Worm (Caenorhabditis elegans) whole organism, mixed stage, embryonic: ENCODE results near the gene srxa-13.

Source experiments
- ceh-83 ChIP-seq: fragments of 200-800 bp; sonication (Bioruptor generic); optimal IDR thresholded peaks from 2 replicates; lab custom pipeline; 2018; ENCODE audit warnings: mild to moderate bottlenecking, missing genetic modification characterization, missing compliant biosample characterization
- ces-1 ChIP-seq: fragments of 150-350 bp; optimal IDR thresholded peaks from 2 replicates; lab custom pipeline; 2014; ENCODE audit warnings: missing biosample characterization, missing genetic modification reagents, missing genetic modification characterization
- elt-3 ChIP-seq: fragments of 150-350 bp; optimal IDR thresholded peaks from 2 replicates; lab custom pipeline; 2014; ENCODE audit warnings: missing biosample characterization, missing genetic modification characterization
- hlh-1 ChIP-seq: fragments of 150-350 bp; optimal IDR thresholded peaks from 2 replicates; lab custom pipeline; 2014; ENCODE audit warnings: missing biosample characterization, missing genetic modification reagents, missing genetic modification characterization
- mep-1 ChIP-seq: fragments of 150-350 bp; optimal IDR thresholded peaks from 2 replicates; lab custom pipeline; 2017; ENCODE audit warnings: missing biosample characterization, missing genetic modification reagents, missing genetic modification characterization, inconsistent platforms
- nhr-12 ChIP-seq: fragments of 150-350 bp; optimal IDR thresholded peaks from 2 replicates; lab custom pipeline; 2014; ENCODE audit warnings: missing biosample characterization, missing genetic modification characterization
- nhr-237 ChIP-seq: fragments of 150-350 bp; optimal IDR thresholded peaks from 2 replicates; lab custom pipeline; 2014; ENCODE audit warnings: missing biosample characterization, missing genetic modification characterization
- nhr-28 ChIP-seq: fragments of 150-350 bp; optimal IDR thresholded peaks from 2 replicates; lab custom pipeline; 2014; ENCODE audit warnings: missing biosample characterization, missing genetic modification characterization
- nhr-76 ChIP-seq: sonication (generic microtip); optimal IDR thresholded peaks from 2 replicates; lab custom pipeline; 2017; ENCODE audit warnings: missing biosample characterization, missing genetic modification characterization
- pha-4 ChIP-seq: fragments of 150-350 bp; optimal IDR thresholded peaks from 2 replicates; lab custom pipeline; 2018; ENCODE audit warnings: missing biosample characterization, missing genetic modification reagents, missing genetic modification characterization
- snpc-4 ChIP-seq: fragments of 150-350 bp; optimal IDR thresholded peaks from 2 replicates; lab custom pipeline; 2014; ENCODE audit warnings: missing biosample characterization, missing genetic modification characterization
- unc-39 ChIP-seq: fragments of 150-350 bp; optimal IDR thresholded peaks from 2 replicates; lab custom pipeline; 2014; ENCODE audit warnings: missing biosample characterization, missing genetic modification characterization
- unc-62 ChIP-seq: fragments of 150-350 bp; optimal IDR thresholded peaks from 2 replicates; lab custom pipeline; 2014; ENCODE audit warnings: missing biosample characterization, missing genetic modification reagents, missing genetic modification characterization

DNA sequence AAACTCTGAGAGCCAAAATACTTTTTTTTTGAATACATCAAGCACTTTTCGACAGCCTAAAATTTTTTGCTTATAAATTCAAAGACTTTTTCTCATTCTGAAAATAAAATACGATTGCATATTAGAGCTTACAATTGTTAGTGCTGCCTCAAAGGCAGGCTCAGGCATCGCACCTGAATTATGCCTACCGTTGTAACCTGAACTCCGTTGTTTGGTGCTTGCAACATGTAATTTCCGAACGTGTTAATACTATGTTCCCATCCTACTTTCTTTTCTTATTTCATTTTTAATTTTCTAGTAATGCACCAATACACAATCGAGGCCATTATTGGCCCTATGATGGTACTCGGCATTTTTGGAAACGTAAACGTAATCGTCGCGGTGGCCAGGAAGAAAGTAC, 42.2 kb upstream of the srxa-13 start, which contains the start of gene srsx-19:
- TF ChIP-seq nhr-12 (tag; lab: Kevin White, UChicago) (no peak), nhr-28 (no peak), nhr-237 (tag; lab: Kevin White, UChicago) (no peak), unc-62 (no peak), hlh-1 (tag; lab: Kevin White, UChicago) (no peak), ceh-83 (GFP tag; lab: Kevin White, UChicago) (no peak), mep-1 (no peak), ces-1 (GFP tag; lab: Kevin White, UChicago) (no peak), nhr-76 (tag; lab: Kevin White, UChicago) (no peak), snpc-4 (tag; lab: Kevin White, UChicago) (no peak), pha-4 (no peak), elt-3 (no peak), unc-39 (no peak)
